Worm (Caenorhabditis elegans): Measurements from ENCODE around the gene K02G10.15.

DNA sequence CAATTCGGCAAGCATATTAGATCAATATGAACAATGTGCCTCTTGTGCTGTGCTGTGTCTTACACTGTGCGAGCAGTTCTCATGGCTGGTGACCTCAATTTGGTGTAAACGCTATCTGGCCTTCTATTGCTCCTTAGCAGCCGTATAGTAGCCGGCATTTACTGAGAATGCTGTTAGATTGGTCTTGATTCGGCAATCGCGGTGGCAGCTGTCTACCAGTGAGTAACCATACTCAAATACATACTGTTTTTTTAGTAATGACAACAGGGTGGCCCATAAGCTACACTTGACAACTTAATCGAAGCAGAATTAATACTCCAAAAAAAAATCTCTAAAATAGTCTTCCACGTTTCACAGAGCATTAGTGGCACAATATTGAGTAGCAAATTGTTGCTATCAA, 35.4 kb downstream of the K02G10.15 start, which contains the start of gene C46C11.4:
- TF ChIP-seq him-1 (tag; optimal IDR thresholded peaks at IDR 0.05) = no peak
- TF ChIP-seq dao-5 (tag; optimal IDR thresholded peaks at IDR 0.05) = no peak
- TF ChIP-seq W03F9.2 (tag; optimal IDR thresholded peaks at IDR 0.05) = no peak
